Fruit fly (Drosophila melanogaster) whole organism, embryonic: ENCODE data around the gene Iyd.

ENCODE experiments used
- Atf-2 ChIP-seq: fragments of 200-800 bp; sonication (Bioruptor generic); optimal IDR thresholded peaks from 2 replicates; lab custom pipeline; 2016; ENCODE audit warnings: missing biosample characterization, missing genetic modification characterization
- B-H2 ChIP-seq: fragments of 200-800 bp; sonication (Bioruptor generic); optimal IDR thresholded peaks from 2 replicates; lab custom pipeline; 2018; ENCODE audit warnings: missing biosample characterization, mild to moderate bottlenecking, missing genetic modification characterization
- Bteb2 ChIP-seq: fragments of 200-800 bp; sonication (Bioruptor generic); optimal IDR thresholded peaks from 2 replicates; lab custom pipeline; 2016; ENCODE audit warnings: missing biosample characterization, missing genetic modification characterization
- CG10321 ChIP-seq: fragments of 200-800 bp; sonication (Bioruptor generic); IDR thresholded peaks from 2 replicates; pipeline ENCODE4 v1.3.6; 2022; ENCODE audit warnings: missing biosample characterization, missing genetic modification characterization
- CG12769 ChIP-seq: fragments of 200-800 bp; sonication (Bioruptor generic); optimal IDR thresholded peaks from 2 replicates; lab custom pipeline; 2019; ENCODE audit warnings: missing biosample characterization, mild to moderate bottlenecking, missing genetic modification characterization, moderate library complexity
- CG13123 ChIP-seq: fragments of 200-800 bp; sonication (Bioruptor generic); optimal IDR thresholded peaks from 2 replicates; lab custom pipeline; 2016; ENCODE audit warnings: missing biosample characterization, missing genetic modification characterization
- CG13287 ChIP-seq: fragments of 200-800 bp; sonication (Bioruptor generic); IDR thresholded peaks from 2 replicates; pipeline ENCODE4 v1.3.6; 2022; ENCODE audit warnings: missing biosample characterization, missing genetic modification characterization; ENCODE audit not compliant: partially characterized antibody
- CG17186 ChIP-seq: fragments of 200-800 bp; sonication (Bioruptor generic); optimal IDR thresholded peaks from 3 replicates; lab custom pipeline; 2017; ENCODE audit warnings: missing biosample characterization, missing genetic modification reagents, missing genetic modification characterization
- CG18599 ChIP-seq: fragments of 200-800 bp; sonication (Bioruptor generic); optimal IDR thresholded peaks from 3 replicates; lab custom pipeline; 2017; ENCODE audit warnings: missing biosample characterization, missing genetic modification characterization, mild to moderate bottlenecking, moderate library complexity, missing genetic modification reagents
- CG2678 ChIP-seq: fragments of 200-800 bp; sonication (Bioruptor generic); optimal IDR thresholded peaks from 3 replicates; lab custom pipeline; 2019; ENCODE audit warnings: missing biosample characterization, mild to moderate bottlenecking, missing genetic modification characterization, moderate library complexity
- CG2875 ChIP-seq: fragments of 200-800 bp; sonication (Bioruptor generic); optimal IDR thresholded peaks from 2 replicates; lab custom pipeline; 2017; ENCODE audit warnings: missing biosample characterization, mild to moderate bottlenecking, missing genetic modification characterization, missing genetic modification reagents
- CG30020 ChIP-seq: fragments of 200-800 bp; optimal IDR thresholded peaks from 2 replicates; lab custom pipeline; 2019; ENCODE audit warnings: missing biosample characterization, mild to moderate bottlenecking, missing genetic modification characterization, moderate library complexity
- CG3163 ChIP-seq: fragments of 200-800 bp; sonication (Bioruptor generic); optimal IDR thresholded peaks from 3 replicates; lab custom pipeline; 2016; ENCODE audit warnings: missing biosample characterization, missing genetic modification characterization
- CG3407 ChIP-seq: fragments of 200-800 bp; sonication (Bioruptor generic); optimal IDR thresholded peaks from 2 replicates; lab custom pipeline; 2018; ENCODE audit warnings: missing biosample characterization, mild to moderate bottlenecking, missing genetic modification characterization
- CG34422 ChIP-seq: fragments of 200-800 bp; sonication (Bioruptor generic); IDR thresholded peaks from 3 replicates; pipeline ENCODE4 v1.3.6; 2022; ENCODE audit warnings: missing biosample characterization, missing genetic modification characterization
- CG3847 ChIP-seq: fragments of 200-800 bp; sonication (Bioruptor generic); IDR thresholded peaks from 2 replicates; pipeline ENCODE4 v1.3.6; 2022; ENCODE audit warnings: missing biosample characterization, missing genetic modification characterization
- CG43689 ChIP-seq: fragments of 200-800 bp; sonication (Bioruptor generic); IDR thresholded peaks from 2 replicates; pipeline ENCODE4 v1.3.6; 2022; ENCODE audit warnings: missing biosample characterization, missing genetic modification characterization
- CG4730 ChIP-seq: fragments of 200-800 bp; sonication (Bioruptor generic); IDR thresholded peaks from 2 replicates; pipeline ENCODE4 v1.3.6; 2022; ENCODE audit warnings: missing biosample characterization, missing genetic modification characterization
- CG6175 ChIP-seq: fragments of 200-800 bp; sonication (Bioruptor generic); IDR thresholded peaks from 3 replicates; pipeline ENCODE4 v1.3.6; 2022; ENCODE audit warnings: missing biosample characterization, missing genetic modification characterization
- CG9876 ChIP-seq: fragments of 200-800 bp; sonication (Bioruptor generic); optimal IDR thresholded peaks from 2 replicates; lab custom pipeline; 2016; ENCODE audit warnings: missing biosample characterization, missing genetic modification characterization
- CHES-1-like ChIP-seq: fragments of 200-800 bp; sonication (Bioruptor generic); optimal IDR thresholded peaks from 2 replicates; lab custom pipeline; 2016; ENCODE audit warnings: missing biosample characterization, missing genetic modification characterization
- Dbx ChIP-seq: fragments of 200-800 bp; sonication (Bioruptor generic); IDR thresholded peaks from 3 replicates; pipeline ENCODE4 v1.3.6; 2022; ENCODE audit warnings: missing biosample characterization, missing genetic modification characterization
- Drgx ChIP-seq: fragments of 200-800 bp; sonication (Bioruptor generic); IDR thresholded peaks from 2 replicates; pipeline ENCODE4 v1.3.6; 2022; ENCODE audit warnings: missing biosample characterization, missing genetic modification characterization
- E2f2 ChIP-seq: fragments of 200-800 bp; sonication (Bioruptor generic); IDR thresholded peaks from 2 replicates; pipeline ENCODE4 v1.3.6; 2022; ENCODE audit warnings: missing biosample characterization, missing genetic modification characterization
- Fer1 ChIP-seq: fragments of 200-800 bp; sonication (Bioruptor generic); optimal IDR thresholded peaks from 2 replicates; lab custom pipeline; 2017; ENCODE audit warnings: missing biosample characterization, mild to moderate bottlenecking, missing genetic modification characterization
- H15 ChIP-seq: fragments of 200-800 bp; sonication (Bioruptor generic); IDR thresholded peaks from 3 replicates; pipeline ENCODE4 v1.3.6; 2022; ENCODE audit warnings: missing biosample characterization, missing genetic modification characterization
- Mrtf ChIP-seq: fragments of 200-800 bp; sonication (Bioruptor generic); IDR thresholded peaks from 3 replicates; pipeline ENCODE4 v1.3.6; 2022; ENCODE audit warnings: missing biosample characterization, missing genetic modification characterization
- Neu2 ChIP-seq: fragments of 200-800 bp; sonication (Bioruptor generic); optimal IDR thresholded peaks from 3 replicates; lab custom pipeline; 2016; ENCODE audit warnings: missing biosample characterization, missing genetic modification characterization, borderline replicate concordance
- Oli ChIP-seq: fragments of 200-800 bp; sonication (Bioruptor generic); optimal IDR thresholded peaks from 2 replicates; lab custom pipeline; 2018; ENCODE audit warnings: missing biosample characterization, mild to moderate bottlenecking, missing genetic modification characterization, moderate library complexity
- Pdp1 ChIP-seq, 2 experiments: fragments of 200-800 bp; sonication (Bioruptor generic); optimal IDR thresholded peaks; 3 replicates each; lab custom pipeline; 2016; ENCODE audit warnings: missing biosample characterization in 2 of 2, missing genetic modification characterization in 2 of 2, mild to moderate bottlenecking in 1 of 2, moderate library complexity in 1 of 2
- Rfx ChIP-seq: fragments of 200-800 bp; sonication (Bioruptor generic); IDR thresholded peaks from 2 replicates; pipeline ENCODE4 v1.3.6; 2022; ENCODE audit warnings: missing biosample characterization, missing genetic modification characterization
- Stat92E ChIP-seq, 3 experiments: fragments of >200 bp in 2 of 3; fragments of 200-800 bp in 1 of 3; sonication (Bioruptor generic) in 1 of 3; optimal IDR thresholded peaks; 2 replicates each; lab custom pipeline; 2017 to 2019; ENCODE audit warnings: missing biosample characterization in 3 of 3, missing genetic modification characterization in 3 of 3, mild to moderate bottlenecking in 1 of 3, moderate library complexity in 1 of 3
- TFAM ChIP-seq: fragments of 200-800 bp; sonication (Bioruptor generic); optimal IDR thresholded peaks from 2 replicates; lab custom pipeline; 2017; ENCODE audit warnings: missing biosample characterization, missing genetic modification characterization, inconsistent platforms
- btn ChIP-seq: fragments of 200-800 bp; sonication (Bioruptor generic); optimal IDR thresholded peaks from 2 replicates; lab custom pipeline; 2016; ENCODE audit warnings: missing biosample characterization, missing genetic modification characterization
- caup ChIP-seq: fragments of 200-800 bp; sonication (Bioruptor generic); optimal IDR thresholded peaks from 3 replicates; lab custom pipeline; 2017; ENCODE audit warnings: missing biosample characterization, mild to moderate bottlenecking, missing genetic modification characterization, moderate library complexity; ENCODE audit not compliant: severe bottlenecking
- chif ChIP-seq, 2 experiments: fragments of 200-800 bp; sonication (Bioruptor generic); optimal IDR thresholded peaks; 3 replicates each; lab custom pipeline; 2016; ENCODE audit warnings: missing biosample characterization in 2 of 2, missing genetic modification characterization in 2 of 2
- chinmo ChIP-seq: fragments of 200-800 bp; sonication (Bioruptor generic); IDR thresholded peaks from 4 replicates; pipeline ENCODE4 v1.3.6; 2022; ENCODE audit warnings: missing biosample characterization, missing genetic modification characterization; ENCODE audit not compliant: partially characterized antibody
- chm ChIP-seq: fragments of 200-800 bp; sonication (Bioruptor generic); IDR thresholded peaks from 2 replicates; pipeline ENCODE4 v1.3.6; 2022; ENCODE audit warnings: missing biosample characterization, missing genetic modification characterization
- cwo ChIP-seq: fragments of 200-800 bp; sonication (Bioruptor generic); optimal IDR thresholded peaks from 3 replicates; lab custom pipeline; 2017; ENCODE audit warnings: missing biosample characterization, missing genetic modification characterization, mild to moderate bottlenecking, moderate library complexity, missing genetic modification reagents
- disco-r ChIP-seq: fragments of 200-800 bp; sonication (Bioruptor generic); optimal IDR thresholded peaks from 2 replicates; lab custom pipeline; 2016; ENCODE audit warnings: missing biosample characterization, missing genetic modification characterization
- dpn ChIP-seq, 2 experiments: fragments of 200-800 bp; sonication (Bioruptor generic); optimal IDR thresholded peaks; 3 replicates each; lab custom pipeline; 2016; ENCODE audit warnings: missing biosample characterization in 2 of 2, missing genetic modification characterization in 2 of 2
- ftz-f1 ChIP-seq: fragments of 200-800 bp; sonication (Bioruptor generic); optimal IDR thresholded peaks from 2 replicates; lab custom pipeline; 2016; ENCODE audit warnings: missing biosample characterization, missing genetic modification characterization
- hkb ChIP-seq, 2 experiments: fragments of 200-800 bp in 1 of 2; fragments of >200 bp in 1 of 2; sonication (Bioruptor generic) in 1 of 2; IDR thresholded peaks in 1 of 2; optimal IDR thresholded peaks in 1 of 2; 2 replicates each; pipeline versions ENCODE4 v1.3.6 to Lab custom; 2017 to 2022; ENCODE audit warnings: missing biosample characterization in 1 of 2, missing genetic modification characterization in 1 of 2
- hth ChIP-seq: fragments of >200 bp; optimal IDR thresholded peaks from 2 replicates; lab custom pipeline; 2017; ENCODE audit warnings: inconsistent platforms
- pho ChIP-seq: fragments of 200-800 bp; sonication (Bioruptor generic); optimal IDR thresholded peaks from 2 replicates; lab custom pipeline; 2016; ENCODE audit warnings: missing biosample characterization, missing genetic modification characterization
- pzg ChIP-seq: fragments of 200-800 bp; sonication (Bioruptor generic); optimal IDR thresholded peaks from 3 replicates; lab custom pipeline; 2018; ENCODE audit warnings: missing biosample characterization, mild to moderate bottlenecking, missing genetic modification characterization, moderate library complexity
- sna ChIP-seq: fragments of 200-800 bp; sonication (Bioruptor generic); IDR thresholded peaks from 2 replicates; pipeline ENCODE4 v1.3.6; 2022; ENCODE audit warnings: missing biosample characterization, missing genetic modification characterization; ENCODE audit not compliant: partially characterized antibody
- trh ChIP-seq: fragments of 200-800 bp; sonication (Bioruptor generic); optimal IDR thresholded peaks from 2 replicates; lab custom pipeline; 2016; ENCODE audit warnings: missing biosample characterization, missing genetic modification characterization
- vvl ChIP-seq: fragments of 200-800 bp; sonication (Bioruptor generic); IDR thresholded peaks from 2 replicates; pipeline ENCODE4 v1.3.6; 2022; ENCODE audit warnings: missing biosample characterization, missing genetic modification characterization

Iyd gene

DNA sequence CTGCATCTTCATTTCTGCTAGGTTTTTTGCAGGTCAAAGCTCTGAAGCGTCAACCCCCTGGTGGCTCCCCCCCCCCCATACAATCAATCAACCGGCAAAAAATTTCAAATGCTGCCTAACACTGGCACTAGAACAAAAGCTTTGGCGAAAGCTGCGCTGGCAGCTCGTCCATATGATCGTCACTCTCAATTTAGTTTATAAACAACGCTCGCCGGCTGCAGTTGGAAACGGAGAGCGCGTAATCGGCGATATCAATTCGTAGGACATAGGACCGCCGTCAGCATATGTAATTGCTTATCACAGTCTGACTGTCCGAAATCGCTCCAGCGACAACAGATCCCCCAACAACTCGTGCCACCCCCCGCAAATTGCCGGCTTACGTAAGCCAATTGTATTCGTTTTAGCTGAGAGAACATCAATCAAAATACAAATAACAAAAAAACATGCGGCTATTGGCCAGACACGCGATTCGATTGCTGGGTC, 25.6 kb downstream of the Iyd start, which contains the start of gene Mocs1 (continued):
- peak; percentile 53 for TF ChIP-seq Drgx (GFP tag; lab: Robert Waterston, UW)
- TF ChIP-seq trh (GFP tag; lab: Kevin White, UChicago) = no peak
- peak; percentile 28; the same call in 1 of the 2 replicates for TF ChIP-seq chm
- TF ChIP-seq CG17186 = no peak
- peak; percentile 77; the same call in 1 of the 3 replicates for TF ChIP-seq CG34422 (GFP tag; lab: Robert Waterston, UW)
- TF ChIP-seq dpn (GFP tag; optimal IDR thresholded peaks at IDR 0.05; lab: Kevin White, UChicago) = no peak
- no peak for TF ChIP-seq hth (lab: Kevin White, UChicago)
- no peak for TF ChIP-seq chif (GFP tag; optimal IDR thresholded peaks at IDR 0.05; lab: Kevin White, UChicago)
- TF ChIP-seq CG6175 = 0 out of 3 replicates have a peak, but pooled peaks have one; percentile 39
- no peak for TF ChIP-seq Oli (tag; lab: Kevin White, UChicago)
- no peak for TF ChIP-seq hkb (optimal IDR thresholded peaks at IDR 0.05; lab: Kevin White, UChicago)
- peak; percentile 17; the same call in 1 of the 2 replicates for TF ChIP-seq hkb (GFP tag; IDR thresholded peaks at IDR 0.05; lab: Robert Waterston, UW)
- TF ChIP-seq vvl (GFP tag; lab: Robert Waterston, UW) = 0 out of 2 replicates have a peak, but pooled peaks have one; percentile 8
- no peak for TF ChIP-seq CG43689 (GFP tag; lab: Robert Waterston, UW)
- no peak for TF ChIP-seq Neu2 (GFP tag; lab: Kevin White, UChicago)
- peak; percentile 40 for TF ChIP-seq ftz-f1 (GFP tag; lab: Kevin White, UChicago)
- TF ChIP-seq btn (GFP tag; lab: Kevin White, UChicago) = no peak
- peak; percentile 13; the same call in 1 of the 3 replicates for TF ChIP-seq Mrtf (GFP tag; lab: Robert Waterston, UW)
- no peak for TF ChIP-seq CG2875 (GFP tag; lab: Kevin White, UChicago)
- TF ChIP-seq Rfx (GFP tag; lab: Robert Waterston, UW) = peak; percentile 62
- no peak for TF ChIP-seq CG10321
- no peak for TF ChIP-seq CG3407 (GFP tag; lab: Kevin White, UChicago)
- no peak for TF ChIP-seq CG13123 (GFP tag; lab: Kevin White, UChicago)
- peak in 1 of 2 experiments; percentile 96 for TF ChIP-seq Pdp1 (GFP tag; optimal IDR thresholded peaks at IDR 0.05; lab: Kevin White, UChicago)
- no peak for TF ChIP-seq TFAM (GFP tag; lab: Kevin White, UChicago)
- peak; percentile 41 for TF ChIP-seq Fer1 (GFP tag; lab: Kevin White, UChicago)
- peak; percentile 6 for TF ChIP-seq caup (GFP tag; lab: Kevin White, UChicago)
- no peak for TF ChIP-seq H15 (GFP tag; lab: Robert Waterston, UW)
- TF ChIP-seq Atf-2 (GFP tag; lab: Kevin White, UChicago) = no peak
- no peak for TF ChIP-seq CG4730 (GFP tag; lab: Robert Waterston, UW)
- TF ChIP-seq Dbx (GFP tag; lab: Robert Waterston, UW) = peak; percentile 32; the same call in 1 of the 3 replicates
- no peak for TF ChIP-seq pho
- TF ChIP-seq CG3847 = peak; percentile 25; the same call in 1 of the 2 replicates
- no peak for TF ChIP-seq CG3163 (GFP tag; lab: Kevin White, UChicago)
- peak; percentile 88; the same call in 3 of the 4 replicates for TF ChIP-seq chinmo (GFP tag; lab: Robert Waterston, UW)
- TF ChIP-seq CG30020 (tag; lab: Kevin White, UChicago) = no peak
- peak; percentile 41 for TF ChIP-seq pzg (GFP tag; lab: Kevin White, UChicago)
- no peak for TF ChIP-seq Stat92E (GFP tag; optimal IDR thresholded peaks at IDR 0.05; lab: Kevin White, UChicago)
- TF ChIP-seq CG9876 (GFP tag; lab: Kevin White, UChicago) = no peak
- no peak for TF ChIP-seq E2f2
- TF ChIP-seq CHES-1-like (GFP tag; lab: Kevin White, UChicago) = peak; percentile 15
- peak; percentile 7 for TF ChIP-seq CG2678
- TF ChIP-seq Bteb2 (GFP tag; lab: Kevin White, UChicago) = no peak
- no peak for TF ChIP-seq sna (GFP tag; lab: Robert Waterston, UW)
- TF ChIP-seq CG12769 (tag; lab: Kevin White, UChicago) = peak; percentile 38
- TF ChIP-seq B-H2 (GFP tag; lab: Kevin White, UChicago) = peak; percentile 36
- peak; percentile 49; the same call in 1 of the 2 replicates for TF ChIP-seq CG13287 (GFP tag; lab: Robert Waterston, UW)
- TF ChIP-seq cwo (GFP tag; lab: Kevin White, UChicago) = peak; percentile 40
- TF ChIP-seq disco-r (GFP tag; lab: Kevin White, UChicago) = no peak
- TF ChIP-seq CG18599 (GFP tag; lab: Kevin White, UChicago) = peak; percentile 6
